Worm (Caenorhabditis elegans) whole organism, young adult: ENCODE data around the gene B0273.115.

Source experiments
- B0019.2 ChIP-seq: fragments of 200-800 bp; sonication (Bioruptor generic); conservative IDR thresholded peaks from 2 replicates; pipeline ENCODE4 v1.3.6; 2022; ENCODE audit warnings: missing genetic modification reagents, missing genetic modification characterization, missing compliant biosample characterization
- B0261.1 ChIP-seq: sonication (generic microtip); optimal IDR thresholded peaks from 2 replicates; lab custom pipeline; 2016; ENCODE audit warnings: mild to moderate bottlenecking, missing genetic modification characterization, moderate library complexity, missing compliant biosample characterization
- B0336.3 ChIP-seq: fragments of 200-800 bp; sonication (Bioruptor generic); IDR thresholded peaks from 2 replicates; pipeline ENCODE4 v1.3.6; 2022; ENCODE audit warnings: missing genetic modification characterization, missing compliant biosample characterization
- C06A6.2 ChIP-seq: fragments of 200-800 bp; sonication (Bioruptor generic); conservative IDR thresholded peaks from 2 replicates; pipeline ENCODE4 v1.3.6; 2022; ENCODE audit warnings: missing genetic modification characterization, missing compliant biosample characterization
- F10E7.11 ChIP-seq: sonication (generic microtip); optimal IDR thresholded peaks from 2 replicates; lab custom pipeline; 2017; ENCODE audit warnings: mild to moderate bottlenecking, missing genetic modification characterization, moderate library complexity, missing compliant biosample characterization
- F23B12.7 ChIP-seq: sonication (generic microtip); optimal IDR thresholded peaks from 2 replicates; lab custom pipeline; 2017; ENCODE audit warnings: missing genetic modification characterization, mild to moderate bottlenecking, missing compliant biosample characterization, antibody characterized with exemption, moderate library complexity; ENCODE audit not compliant: insufficient read depth
- F55B11.4 ChIP-seq: sonication (generic microtip); optimal IDR thresholded peaks from 2 replicates; lab custom pipeline; 2016; ENCODE audit warnings: missing compliant biosample characterization, missing genetic modification characterization, borderline replicate concordance; ENCODE audit not compliant: insufficient read depth
- akir-1 ChIP-seq: fragments of 200-800 bp; sonication (Bioruptor generic); optimal IDR thresholded peaks from 2 replicates; lab custom pipeline; 2018; ENCODE audit warnings: mild to moderate bottlenecking, missing genetic modification characterization, moderate library complexity, missing compliant biosample characterization
- ama-1 ChIP-seq, 3 experiments: fragments of 150-350 bp in 1 of 3; sonication (generic microtip) in 2 of 3; optimal IDR thresholded peaks; 2 replicates each; lab custom pipeline; 2014 to 2018; ENCODE audit warnings: missing biosample characterization in 2 of 3, missing genetic modification characterization in 2 of 3, missing genetic modification reagents in 2 of 3
- attf-3 ChIP-seq: fragments of 200-800 bp; sonication (Bioruptor generic); conservative IDR thresholded peaks from 2 replicates; pipeline ENCODE4 v1.3.6; 2022; ENCODE audit warnings: missing genetic modification reagents, missing genetic modification characterization, missing compliant biosample characterization
- attf-5 ChIP-seq: fragments of 200-800 bp; sonication (Bioruptor generic); optimal IDR thresholded peaks from 2 replicates; lab custom pipeline; 2018; ENCODE audit warnings: mild to moderate bottlenecking, missing genetic modification characterization, missing compliant biosample characterization
- bed-2 ChIP-seq: fragments of 200-800 bp; sonication (Bioruptor generic); IDR thresholded peaks from 2 replicates; pipeline ENCODE4 v1.3.6; 2022; ENCODE audit warnings: missing genetic modification reagents, missing genetic modification characterization, missing compliant biosample characterization
- ccch-3 ChIP-seq: fragments of 200-800 bp; sonication (Bioruptor generic); optimal IDR thresholded peaks from 2 replicates; lab custom pipeline; 2018; ENCODE audit warnings: mild to moderate bottlenecking, missing genetic modification characterization, missing compliant biosample characterization
- ceh-58 ChIP-seq: fragments of 200-800 bp; sonication (Bioruptor generic); IDR thresholded peaks from 2 replicates; pipeline ENCODE4 v1.3.6; 2022; ENCODE audit warnings: missing genetic modification characterization, missing compliant biosample characterization
- ceh-79 ChIP-seq: sonication (generic microtip); optimal IDR thresholded peaks from 2 replicates; lab custom pipeline; 2017; ENCODE audit warnings: mild to moderate bottlenecking, missing genetic modification characterization, missing compliant biosample characterization
- ceh-91 ChIP-seq: fragments of 200-800 bp; sonication (Bioruptor generic); IDR thresholded peaks from 2 replicates; pipeline ENCODE4 v1.3.6; 2022; ENCODE audit warnings: missing genetic modification reagents, missing genetic modification characterization, missing compliant biosample characterization
- chd-7 ChIP-seq: sonication (generic microtip); optimal IDR thresholded peaks from 2 replicates; lab custom pipeline; 2016; ENCODE audit warnings: mild to moderate bottlenecking, missing genetic modification characterization, moderate library complexity, missing compliant biosample characterization
- dpff-1 ChIP-seq: sonication (generic microtip); optimal IDR thresholded peaks from 2 replicates; lab custom pipeline; 2017; ENCODE audit warnings: mild to moderate bottlenecking, missing genetic modification characterization, missing compliant biosample characterization
- dpl-1 ChIP-seq: fragments of 150-350 bp; optimal IDR thresholded peaks from 2 replicates; lab custom pipeline; 2014; ENCODE audit warnings: missing biosample characterization, missing genetic modification reagents, missing genetic modification characterization
- egl-44 ChIP-seq: fragments of 200-800 bp; sonication (Bioruptor generic); IDR thresholded peaks from 2 replicates; pipeline ENCODE4 v1.3.6; 2022; ENCODE audit warnings: missing genetic modification reagents, missing genetic modification characterization, missing compliant biosample characterization
- ekl-4 ChIP-seq: fragments of 200-800 bp; sonication (Bioruptor generic); IDR thresholded peaks from 2 replicates; pipeline ENCODE4 v1.3.6; 2022; ENCODE audit warnings: missing genetic modification reagents, missing genetic modification characterization, missing compliant biosample characterization
- fkh-3 ChIP-seq: sonication (generic microtip); optimal IDR thresholded peaks from 2 replicates; lab custom pipeline; 2016; ENCODE audit warnings: mild to moderate bottlenecking, missing genetic modification characterization, missing compliant biosample characterization
- him-1 ChIP-seq: sonication (generic microtip); optimal IDR thresholded peaks from 2 replicates; lab custom pipeline; 2016; ENCODE audit warnings: missing genotype, missing genetic modification reagents, missing genetic modification characterization, missing compliant biosample characterization
- hlh-12 ChIP-seq: sonication (generic microtip); optimal IDR thresholded peaks from 2 replicates; lab custom pipeline; 2016; ENCODE audit warnings: missing genetic modification characterization, missing compliant biosample characterization
- hlh-26 ChIP-seq: fragments of 200-800 bp; sonication (Bioruptor generic); conservative IDR thresholded peaks from 2 replicates; pipeline ENCODE4 v1.3.6; 2022; ENCODE audit warnings: missing genetic modification reagents, missing genetic modification characterization, missing compliant biosample characterization
- hrde-1 ChIP-seq: sonication (generic microtip); optimal IDR thresholded peaks from 2 replicates; lab custom pipeline; 2016; ENCODE audit warnings: missing genetic modification characterization, mild to moderate bottlenecking, missing compliant biosample characterization, moderate library complexity, missing genotype, missing genetic modification reagents, borderline replicate concordance
- hsf-1 ChIP-seq: fragments of 200-800 bp; sonication (Bioruptor generic); IDR thresholded peaks from 2 replicates; pipeline ENCODE4 v1.3.6; 2022; ENCODE audit warnings: missing genetic modification reagents, missing genetic modification characterization, missing compliant biosample characterization
- lag-1 ChIP-seq: fragments of 200-800 bp; sonication (Bioruptor generic); IDR thresholded peaks from 2 replicates; pipeline ENCODE4 v1.3.6; 2022; ENCODE audit warnings: missing genetic modification reagents, missing genetic modification characterization, missing compliant biosample characterization
- let-526 ChIP-seq: fragments of 200-800 bp; sonication (Bioruptor generic); IDR thresholded peaks from 2 replicates; pipeline ENCODE4 v1.3.6; 2022; ENCODE audit warnings: missing genetic modification reagents, missing genetic modification characterization, missing compliant biosample characterization
- madf-6 ChIP-seq: fragments of 200-800 bp; sonication (Bioruptor generic); IDR thresholded peaks from 2 replicates; pipeline ENCODE4 v1.3.6; 2022; ENCODE audit warnings: missing genetic modification reagents, missing genetic modification characterization, missing compliant biosample characterization
- madf-8 ChIP-seq: fragments of 200-800 bp; sonication (Bioruptor generic); conservative IDR thresholded peaks from 2 replicates; pipeline ENCODE4 v1.3.6; 2022; ENCODE audit warnings: missing genetic modification reagents, missing genetic modification characterization, missing compliant biosample characterization
- nfya-2 ChIP-seq: fragments of 200-800 bp; sonication (Bioruptor generic); IDR thresholded peaks from 2 replicates; pipeline ENCODE4 v1.3.6; 2022; ENCODE audit warnings: missing genetic modification reagents, missing genetic modification characterization, missing compliant biosample characterization
- nhr-120 ChIP-seq: fragments of 200-800 bp; sonication (Bioruptor generic); IDR thresholded peaks from 2 replicates; pipeline ENCODE4 v1.3.6; 2022; ENCODE audit warnings: missing genetic modification characterization, missing compliant biosample characterization
- nhr-90 ChIP-seq: sonication (generic microtip); optimal IDR thresholded peaks from 2 replicates; lab custom pipeline; 2016; ENCODE audit warnings: missing genotype, mild to moderate bottlenecking, missing genetic modification characterization, missing compliant biosample characterization
- rec-8 ChIP-seq, 2 experiments: sonication (generic microtip); optimal IDR thresholded peaks; 2 replicates each; lab custom pipeline; 2016; ENCODE audit warnings: mild to moderate bottlenecking in 2 of 2, missing genetic modification characterization in 2 of 2, missing genetic modification reagents in 2 of 2, missing genotype in 2 of 2, missing biosample characterization in 1 of 2, missing compliant biosample characterization in 1 of 2, moderate library complexity in 1 of 2
- snpc-1.1 ChIP-seq: sonication (generic microtip); optimal IDR thresholded peaks from 2 replicates; lab custom pipeline; 2017; ENCODE audit warnings: missing genetic modification characterization, mild to moderate bottlenecking, missing compliant biosample characterization, antibody characterized with exemption, moderate library complexity, missing genotype, missing genetic modification reagents; ENCODE audit not compliant: insufficient read depth
- snpc-3.4 ChIP-seq: sonication (generic microtip); optimal IDR thresholded peaks from 2 replicates; lab custom pipeline; 2017; ENCODE audit warnings: missing genetic modification characterization, mild to moderate bottlenecking, missing compliant biosample characterization, antibody characterized with exemption, moderate library complexity, missing genotype, missing genetic modification reagents
- snpc-4 ChIP-seq, 5 experiments: fragments of 150-350 bp in 1 of 5; sonication (generic microtip) in 4 of 5; optimal IDR thresholded peaks; 2 replicates each; lab custom pipeline; 2014 to 2018; ENCODE audit warnings: missing genetic modification characterization in 5 of 5, missing biosample characterization in 3 of 5, antibody characterized with exemption in 2 of 5, mild to moderate bottlenecking in 2 of 5, missing compliant biosample characterization in 2 of 5, missing genotype in 2 of 5, moderate library complexity in 2 of 5, missing genetic modification reagents in 1 of 5
- sptf-2 ChIP-seq: fragments of 200-800 bp; sonication (Bioruptor generic); optimal IDR thresholded peaks from 2 replicates; lab custom pipeline; 2018; ENCODE audit warnings: mild to moderate bottlenecking, missing genetic modification characterization, missing compliant biosample characterization
- tbx-9 ChIP-seq: sonication (generic microtip); optimal IDR thresholded peaks from 2 replicates; lab custom pipeline; 2016; ENCODE audit warnings: borderline replicate concordance, missing genetic modification characterization, inconsistent platforms, missing compliant biosample characterization
- unc-130 ChIP-seq: sonication (generic microtip); optimal IDR thresholded peaks from 2 replicates; lab custom pipeline; 2016; ENCODE audit warnings: missing genetic modification reagents, missing genetic modification characterization, missing compliant biosample characterization
- zfh-2 ChIP-seq: fragments of 200-800 bp; sonication (Bioruptor generic); conservative IDR thresholded peaks from 2 replicates; pipeline ENCODE4 v1.3.6; 2022; ENCODE audit warnings: missing genetic modification reagents, missing genetic modification characterization, missing compliant biosample characterization
- ztf-6 ChIP-seq: fragments of 200-800 bp; sonication (Bioruptor generic); IDR thresholded peaks from 2 replicates; pipeline ENCODE4 v1.3.6; 2022; ENCODE audit warnings: missing genetic modification reagents, missing genetic modification characterization, missing compliant biosample characterization

B0273.115 gene

DNA sequence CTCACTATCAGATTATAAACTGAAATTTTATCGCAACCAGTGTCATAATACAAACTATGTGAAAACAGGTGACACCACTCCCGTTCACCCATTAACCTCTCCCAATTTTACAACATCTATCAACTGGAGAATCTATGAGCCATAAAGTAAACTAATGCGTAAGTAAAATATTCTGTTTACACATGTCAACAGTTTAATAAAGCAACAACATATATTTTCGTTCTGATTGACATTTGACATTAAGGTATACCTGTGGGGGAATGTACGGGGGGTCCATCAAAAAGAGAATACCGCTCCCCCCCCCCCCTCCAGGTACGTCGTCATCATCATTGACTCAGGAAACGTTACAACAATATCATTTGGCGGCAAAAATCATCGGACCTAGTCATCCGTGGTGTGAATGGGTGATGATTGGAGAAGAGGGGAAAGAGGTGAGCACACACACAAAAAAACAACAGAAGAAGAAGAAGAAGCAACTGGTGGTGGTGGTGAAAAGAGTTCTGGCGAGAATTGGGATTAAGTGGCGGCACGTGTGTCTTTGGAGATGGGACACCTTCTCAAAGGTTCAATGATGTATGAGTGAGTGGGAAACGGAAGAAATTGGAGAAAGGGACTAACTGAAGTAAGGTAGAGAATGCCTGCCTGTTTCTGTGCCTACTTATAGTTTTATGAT lies 35.9 kb upstream of the B0273.115 start:
- no peak for TF ChIP-seq chd-7 (tag; lab: Kevin White, UChicago)
- TF ChIP-seq unc-130 (GFP tag; lab: Kevin White, UChicago), result no peak
- TF ChIP-seq egl-44 (GFP tag; lab: Robert Waterston, UW), result no peak
- TF ChIP-seq ccch-3 (GFP tag; lab: Kevin White, UChicago), result no peak
- TF ChIP-seq tbx-9 (tag; lab: Kevin White, UChicago), result no peak
- TF ChIP-seq nfya-2, result no peak
- no peak for TF ChIP-seq akir-1 (GFP tag; lab: Kevin White, UChicago)
- TF ChIP-seq F55B11.4 (tag; lab: Kevin White, UChicago), result no peak
- TF ChIP-seq B0336.3, result no peak
- TF ChIP-seq B0261.1 (tag; lab: Kevin White, UChicago), result no peak
- TF ChIP-seq attf-5 (GFP tag; lab: Kevin White, UChicago), result no peak
- no peak for TF ChIP-seq sptf-2 (GFP tag; lab: Kevin White, UChicago)
- TF ChIP-seq hsf-1 (GFP tag; lab: Robert Waterston, UW), result no peak
- no peak for TF ChIP-seq zfh-2 (GFP tag; lab: Robert Waterston, UW)
- no peak for TF ChIP-seq ekl-4 (GFP tag; lab: Robert Waterston, UW)
- TF ChIP-seq him-1 (tag; lab: Kevin White, UChicago), result no peak
- no peak for TF ChIP-seq F10E7.11 (tag; lab: Kevin White, UChicago)

DNA sequence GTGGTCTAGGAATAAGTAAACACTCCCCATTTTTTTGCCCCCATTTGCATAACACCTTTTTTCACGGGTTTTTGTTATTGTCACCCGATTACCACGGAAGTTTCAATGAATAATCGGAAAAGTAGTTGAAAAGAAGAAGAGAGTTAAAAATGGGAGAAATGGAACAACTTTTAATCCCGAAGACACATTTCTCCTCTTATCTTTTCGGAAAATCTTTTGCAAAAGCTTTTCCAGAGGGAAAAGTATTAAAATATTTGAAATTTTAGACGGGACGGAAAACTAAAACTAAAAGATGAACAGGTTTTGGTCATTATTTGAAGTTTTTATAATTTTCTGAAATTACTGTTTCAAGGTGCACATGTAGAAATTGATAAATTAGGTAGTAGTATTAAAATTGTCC lies 28.1 kb upstream of the B0273.115 start:
- TF ChIP-seq ztf-6 (GFP tag; lab: Robert Waterston, UW), result no peak
- no peak for TF ChIP-seq ceh-58 (GFP tag; lab: Robert Waterston, UW)
- TF ChIP-seq F23B12.7 (tag; lab: Kevin White, UChicago), result no peak
- no peak for TF ChIP-seq snpc-4 (GFP tag; optimal IDR thresholded peaks at IDR 0.05; lab: Kevin White, UChicago)
- no peak for TF ChIP-seq snpc-4 (tag; optimal IDR thresholded peaks at IDR 0.05; lab: Kevin White, UChicago)
- no peak for TF ChIP-seq attf-3 (GFP tag; lab: Robert Waterston, UW)
- no peak for TF ChIP-seq nhr-90 (tag; lab: Kevin White, UChicago)
- TF ChIP-seq ceh-91 (GFP tag; lab: Robert Waterston, UW), result no peak
- no peak for TF ChIP-seq dpl-1 (GFP tag; lab: Kevin White, UChicago)

DNA sequence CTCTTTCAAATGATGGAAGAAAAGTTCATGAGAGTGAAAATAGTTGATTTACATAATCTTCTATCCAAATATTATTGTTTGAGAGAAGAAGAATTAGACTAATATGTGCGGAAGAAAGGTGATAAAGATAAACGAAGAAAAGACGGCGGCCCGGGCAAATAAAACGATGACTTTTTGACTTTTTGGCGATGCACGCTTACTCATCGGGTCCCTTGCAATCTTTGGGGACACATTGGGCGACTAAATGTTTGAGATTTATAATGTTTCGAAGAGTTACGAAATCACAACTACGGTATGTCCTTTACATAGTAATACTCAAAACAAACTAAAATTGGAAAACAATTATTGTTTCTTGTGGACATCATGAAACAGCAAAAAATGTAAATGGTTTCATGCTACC lies 23.8 kb upstream of the B0273.115 start:
- no peak for TF ChIP-seq let-526 (GFP tag; lab: Robert Waterston, UW)
- no peak for TF ChIP-seq madf-8 (GFP tag; lab: Robert Waterston, UW)
- no peak for TF ChIP-seq hrde-1 (tag; lab: Kevin White, UChicago)
- no peak for TF ChIP-seq snpc-3.4
- no peak for TF ChIP-seq B0019.2
- no peak for TF ChIP-seq hlh-12
- no peak for TF ChIP-seq madf-6 (GFP tag; lab: Robert Waterston, UW)
- no peak for TF ChIP-seq hlh-26 (GFP tag; lab: Robert Waterston, UW)
- no peak for TF ChIP-seq snpc-1.1
- no peak for TF ChIP-seq unc-130 (GFP tag; lab: Kevin White, UChicago)
- no peak for TF ChIP-seq C06A6.2
- TF ChIP-seq rec-8 (tag; optimal IDR thresholded peaks at IDR 0.05; lab: Kevin White, UChicago), result no peak
- no peak for TF ChIP-seq ccch-3 (GFP tag; lab: Kevin White, UChicago)
- no peak for TF ChIP-seq ceh-79 (tag; lab: Kevin White, UChicago)
- no peak for TF ChIP-seq nhr-120 (GFP tag; lab: Robert Waterston, UW)
- no peak for TF ChIP-seq ama-1 (optimal IDR thresholded peaks at IDR 0.05; lab: Kevin White, UChicago)
- TF ChIP-seq ama-1 (GFP tag; optimal IDR thresholded peaks at IDR 0.05; lab: Kevin White, UChicago), result no peak
- no peak for TF ChIP-seq lag-1 (GFP tag; lab: Robert Waterston, UW)
- TF ChIP-seq dpff-1, result no peak
- no peak for TF ChIP-seq fkh-3 (tag; lab: Kevin White, UChicago)
- no peak for TF ChIP-seq bed-2 (GFP tag; lab: Robert Waterston, UW)
